Worm (Caenorhabditis elegans) whole organism, L3 larva: ENCODE data around the gene R02D5.4.

Experiments used
- R02D3.7 ChIP-seq: fragments of 150-350 bp; optimal IDR thresholded peaks from 2 replicates; lab custom pipeline; 2014; ENCODE audit warnings: missing biosample characterization, missing genetic modification characterization
- aly-2 ChIP-seq: fragments of 150-350 bp; optimal IDR thresholded peaks from 2 replicates; lab custom pipeline; 2014; ENCODE audit warnings: missing biosample characterization, missing genetic modification characterization
- ama-1 ChIP-seq: fragments of 150-350 bp; optimal IDR thresholded peaks from 2 replicates; lab custom pipeline; 2018
- ceh-16 ChIP-seq: sonication (generic microtip); optimal IDR thresholded peaks from 2 replicates; lab custom pipeline; 2017; ENCODE audit warnings: missing biosample characterization, missing genetic modification characterization
- ceh-28 ChIP-seq: fragments of 150-350 bp; optimal IDR thresholded peaks from 2 replicates; lab custom pipeline; 2014; ENCODE audit warnings: missing biosample characterization, missing genetic modification reagents, missing genetic modification characterization
- ceh-9 ChIP-seq: sonication (generic microtip); optimal IDR thresholded peaks from 2 replicates; lab custom pipeline; 2018; ENCODE audit warnings: missing biosample characterization, missing genetic modification characterization
- egl-27 ChIP-seq: sonication (generic microtip); optimal IDR thresholded peaks from 4 replicates; lab custom pipeline; 2017; ENCODE audit warnings: missing biosample characterization, missing genetic modification reagents, missing genetic modification characterization
- egl-5 ChIP-seq: fragments of 150-350 bp; optimal IDR thresholded peaks from 2 replicates; lab custom pipeline; 2017; ENCODE audit warnings: missing biosample characterization, missing genetic modification reagents, missing genetic modification characterization, inconsistent platforms
- elt-1 ChIP-seq: fragments of 150-350 bp; optimal IDR thresholded peaks from 2 replicates; lab custom pipeline; 2014; ENCODE audit warnings: missing biosample characterization, missing genetic modification characterization
- elt-2 ChIP-seq: sonication (generic microtip); optimal IDR thresholded peaks from 2 replicates; lab custom pipeline; 2016; ENCODE audit warnings: missing genetic modification reagents, mild to moderate bottlenecking, missing genetic modification characterization, missing compliant biosample characterization
- eor-1 ChIP-seq, 2 experiments: fragments of 150-350 bp; optimal IDR thresholded peaks; 2 replicates each; lab custom pipeline; 2014 to 2018; ENCODE audit warnings: missing biosample characterization in 2 of 2, missing genetic modification characterization in 2 of 2
- fkh-10 ChIP-seq: sonication (generic microtip); optimal IDR thresholded peaks from 2 replicates; lab custom pipeline; 2017; ENCODE audit warnings: missing biosample characterization, missing genetic modification reagents, missing genetic modification characterization
- fkh-2 ChIP-seq: fragments of 150-350 bp; optimal IDR thresholded peaks from 2 replicates; lab custom pipeline; 2014; ENCODE audit warnings: missing biosample characterization, missing genetic modification reagents, missing genetic modification characterization
- fos-1 ChIP-seq: fragments of 150-350 bp; optimal IDR thresholded peaks from 2 replicates; lab custom pipeline; 2014; ENCODE audit warnings: missing biosample characterization, missing genetic modification characterization
- hmg-11 ChIP-seq: sonication (generic microtip); optimal IDR thresholded peaks from 2 replicates; lab custom pipeline; 2016; ENCODE audit warnings: missing genetic modification characterization, missing compliant biosample characterization
- jun-1 ChIP-seq: fragments of 150-350 bp; optimal IDR thresholded peaks from 2 replicates; lab custom pipeline; 2014; ENCODE audit warnings: missing biosample characterization, missing genetic modification reagents, missing genetic modification characterization
- lin-39 ChIP-seq: fragments of 150-350 bp; optimal IDR thresholded peaks from 2 replicates; lab custom pipeline; 2018; ENCODE audit warnings: missing biosample characterization, missing genetic modification reagents, missing genetic modification characterization
- lsy-12 ChIP-seq: sonication (generic microtip); optimal IDR thresholded peaks from 2 replicates; lab custom pipeline; 2016; ENCODE audit warnings: mild to moderate bottlenecking, missing genetic modification characterization, missing compliant biosample characterization
- mdl-1 ChIP-seq: fragments of 150-350 bp; optimal IDR thresholded peaks from 2 replicates; lab custom pipeline; 2014; ENCODE audit warnings: missing biosample characterization, missing genetic modification characterization
- nfya-1 ChIP-seq: sonication (generic microtip); optimal IDR thresholded peaks from 2 replicates; lab custom pipeline; 2017; ENCODE audit warnings: missing genetic modification characterization, mild to moderate bottlenecking, missing compliant biosample characterization, antibody characterized with exemption, moderate library complexity; ENCODE audit not compliant: insufficient read depth
- nhr-23 ChIP-seq: fragments of 150-350 bp; optimal IDR thresholded peaks from 2 replicates; lab custom pipeline; 2014; ENCODE audit warnings: missing biosample characterization, missing genetic modification reagents, missing genetic modification characterization
- nhr-237 ChIP-seq: fragments of 150-350 bp; optimal IDR thresholded peaks from 2 replicates; lab custom pipeline; 2014; ENCODE audit warnings: missing biosample characterization, missing genetic modification characterization
- nhr-25 ChIP-seq: sonication (generic microtip); optimal IDR thresholded peaks from 2 replicates; lab custom pipeline; 2017; ENCODE audit warnings: missing biosample characterization, missing genetic modification characterization
- nhr-28 ChIP-seq: fragments of 150-350 bp; optimal IDR thresholded peaks from 2 replicates; lab custom pipeline; 2014; ENCODE audit warnings: missing biosample characterization, missing genetic modification characterization
- nhr-43 ChIP-seq: sonication (generic microtip); optimal IDR thresholded peaks from 2 replicates; lab custom pipeline; 2016; ENCODE audit warnings: mild to moderate bottlenecking, missing genetic modification characterization, missing compliant biosample characterization; ENCODE audit not compliant: poor library complexity, severe bottlenecking
- nhr-76 ChIP-seq: fragments of 150-350 bp; sonication (generic microtip); optimal IDR thresholded peaks from 5 replicates; lab custom pipeline; 2014; ENCODE audit warnings: missing biosample characterization, missing genetic modification characterization
- pha-4 ChIP-seq: fragments of 150-350 bp; optimal IDR thresholded peaks from 2 replicates; lab custom pipeline; 2014; ENCODE audit warnings: missing biosample characterization, missing genetic modification reagents, missing genetic modification characterization
- pqm-1 ChIP-seq: fragments of 150-350 bp; optimal IDR thresholded peaks from 2 replicates; lab custom pipeline; 2017; ENCODE audit warnings: missing biosample characterization, missing genetic modification characterization, inconsistent platforms
- sea-2 ChIP-seq: fragments of 150-350 bp; sonication (generic microtip); optimal IDR thresholded peaks from 4 replicates; lab custom pipeline; 2014; ENCODE audit warnings: missing biosample characterization, missing genetic modification reagents, missing genetic modification characterization
- snpc-4 ChIP-seq: fragments of 150-350 bp; optimal IDR thresholded peaks from 2 replicates; lab custom pipeline; 2014; ENCODE audit warnings: missing biosample characterization, missing genetic modification characterization
- tbx-2 ChIP-seq: sonication (generic microtip); optimal IDR thresholded peaks from 2 replicates; lab custom pipeline; 2016; ENCODE audit warnings: mild to moderate bottlenecking, missing genetic modification characterization, missing compliant biosample characterization
- unc-39 ChIP-seq: sonication (generic microtip); optimal IDR thresholded peaks from 4 replicates; lab custom pipeline; 2017; ENCODE audit warnings: missing biosample characterization, missing genetic modification characterization
- unc-62 ChIP-seq: fragments of 150-350 bp; sonication (generic microtip); optimal IDR thresholded peaks from 4 replicates; lab custom pipeline; 2014; ENCODE audit warnings: missing biosample characterization, missing genetic modification reagents, missing genetic modification characterization
- zag-1 ChIP-seq: fragments of 150-350 bp; optimal IDR thresholded peaks from 2 replicates; lab custom pipeline; 2014; ENCODE audit warnings: missing biosample characterization, missing genetic modification characterization
- ztf-11 ChIP-seq: fragments of 150-350 bp; optimal IDR thresholded peaks from 2 replicates; lab custom pipeline; 2014; ENCODE audit warnings: missing biosample characterization, missing genetic modification characterization
- ztf-4 ChIP-seq: fragments of 150-350 bp; optimal IDR thresholded peaks from 2 replicates; lab custom pipeline; 2014; ENCODE audit warnings: missing biosample characterization, missing genetic modification characterization

The R02D5.4 gene

DNA sequence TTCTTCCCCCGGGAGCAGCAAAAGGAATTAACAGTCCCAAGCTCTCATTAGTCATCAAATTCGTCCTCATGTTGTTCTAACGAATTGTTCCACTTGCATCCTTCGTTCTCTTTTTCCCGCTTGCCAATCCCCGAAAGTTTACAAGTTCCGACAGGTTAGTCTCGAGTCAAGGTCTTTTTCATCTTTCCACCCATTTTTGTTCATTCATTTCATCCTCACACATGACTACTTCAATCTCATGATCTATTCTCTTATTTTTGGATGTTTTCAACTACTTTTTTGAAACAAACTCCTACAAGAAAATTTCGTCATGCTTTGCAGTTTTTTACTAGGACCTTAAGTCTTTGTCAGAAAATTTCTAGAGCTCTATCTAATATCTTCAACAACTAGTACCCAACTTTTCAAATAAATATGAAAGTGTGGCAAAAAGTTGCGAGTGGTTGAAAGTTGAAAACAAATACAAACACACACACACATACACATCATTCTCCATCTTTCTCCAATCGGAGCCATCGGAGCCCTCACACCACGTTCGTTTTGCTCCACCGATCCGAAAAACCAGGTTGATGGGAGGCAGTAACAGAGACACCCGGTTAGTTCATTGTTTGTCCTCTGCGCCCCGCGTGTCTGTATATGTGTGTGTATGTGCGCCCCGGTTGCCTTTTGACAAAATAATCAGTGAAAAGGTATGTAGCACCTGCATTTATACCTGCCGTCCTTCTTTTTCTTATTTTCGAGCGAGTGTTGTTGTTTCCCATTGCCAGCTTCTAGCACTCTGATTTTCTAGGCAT lies 14.8 kb upstream of the R02D5.4 start:
- TF ChIP-seq nhr-25 (tag; lab: Kevin White, UChicago) (peak; percentile 21), unc-39 (tag; lab: Kevin White, UChicago) (no peak), nhr-43 (tag; lab: Kevin White, UChicago) (no peak), nhr-237 (tag; lab: Kevin White, UChicago) (no peak), R02D3.7 (tag; lab: Kevin White, UChicago) (no peak), pha-4 (tag; lab: Kevin White, UChicago) (peak; percentile 59), fkh-2 (tag; lab: Kevin White, UChicago) (no peak), jun-1 (tag; lab: Kevin White, UChicago) (no peak), pqm-1 (tag; lab: Kevin White, UChicago) (no peak), fkh-10 (GFP tag; lab: Kevin White, UChicago) (no peak), nfya-1 (no peak), elt-2 (no peak), lsy-12 (tag; lab: Kevin White, UChicago) (no peak), ama-1 (peak; percentile 15), unc-62 (GFP tag; lab: Kevin White, UChicago) (no peak), nhr-23 (tag; lab: Kevin White, UChicago) (peak; percentile 16)

ce11 chrV:14498204-14498603 lies 13.7 kb upstream of the R02D5.4 start:
- no peak for TF ChIP-seq nfya-1

DNA sequence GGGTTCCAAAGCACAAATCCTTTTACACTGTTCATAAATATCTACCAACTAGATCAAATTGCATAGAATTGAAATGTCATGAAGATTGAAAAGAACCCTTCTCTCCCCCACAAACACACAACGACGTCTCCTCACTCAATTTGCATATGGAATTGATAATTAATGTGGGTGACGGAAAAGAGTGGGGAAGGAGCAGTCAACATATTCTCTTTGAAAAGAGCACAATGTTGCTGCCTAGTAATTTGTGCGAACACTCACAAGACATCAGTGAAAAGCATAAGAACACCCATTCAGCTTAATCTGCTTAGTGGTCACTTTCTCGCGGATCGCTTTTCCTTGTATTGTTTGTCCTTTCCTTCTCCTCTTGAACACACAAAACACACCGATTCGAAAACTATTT lies 12.0 kb upstream of the R02D5.4 start:
- TF ChIP-seq nhr-25 (tag; lab: Kevin White, UChicago) (no peak), ceh-16 (tag; lab: Kevin White, UChicago) (no peak), pha-4 (tag; lab: Kevin White, UChicago) (peak; percentile 18), nhr-237 (tag; lab: Kevin White, UChicago) (no peak)
- TF ChIP-seq, all 47 proteins: peak for 1

DNA sequence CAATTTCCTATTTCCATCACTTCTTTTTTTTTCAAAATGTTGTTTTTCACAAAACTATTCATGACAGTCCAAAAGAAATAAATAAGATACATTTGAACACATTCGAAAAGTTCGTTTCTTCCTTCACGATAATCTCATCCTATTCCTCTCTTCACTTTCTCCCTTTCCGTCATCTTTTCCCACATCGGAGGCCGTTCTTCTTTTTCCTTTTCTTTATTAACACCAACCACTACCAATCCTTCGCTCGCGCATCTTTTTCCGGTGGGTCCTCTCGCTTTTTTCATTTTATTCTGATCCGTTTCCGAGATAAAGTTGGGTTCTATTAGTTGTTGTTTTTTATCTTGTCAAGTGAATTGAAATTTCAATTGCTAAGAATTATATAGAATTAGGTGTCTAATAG lies 11.0 kb upstream of the R02D5.4 start:
- no peak for TF ChIP-seq ztf-4 (tag; lab: Kevin White, UChicago)
- no peak for TF ChIP-seq lsy-12 (tag; lab: Kevin White, UChicago)
- no peak for TF ChIP-seq tbx-2
- no peak for TF ChIP-seq mdl-1
- no peak for TF ChIP-seq ama-1
- no peak for TF ChIP-seq zag-1 (tag; lab: Kevin White, UChicago)
- no peak for TF ChIP-seq egl-27 (tag; lab: Kevin White, UChicago)
- no peak for TF ChIP-seq nhr-28 (tag; lab: Kevin White, UChicago)
- TF ChIP-seq fkh-10 (GFP tag; lab: Kevin White, UChicago), result no peak
- TF ChIP-seq egl-5, result no peak
- TF ChIP-seq pha-4 (tag; lab: Kevin White, UChicago), result no peak
- TF ChIP-seq nhr-76, result no peak
- TF ChIP-seq hmg-11 (tag; lab: Kevin White, UChicago), result no peak
- TF ChIP-seq ceh-28 (tag; lab: Kevin White, UChicago), result no peak
- TF ChIP-seq snpc-4, result no peak
- TF ChIP-seq elt-1 (tag; lab: Kevin White, UChicago), result no peak
- TF ChIP-seq R02D3.7 (tag; lab: Kevin White, UChicago), result no peak
- no peak for TF ChIP-seq aly-2 (tag; lab: Kevin White, UChicago)
- no peak for TF ChIP-seq sea-2
- no peak for TF ChIP-seq ztf-11 (tag; lab: Kevin White, UChicago)

- TF ChIP-seq nfya-1 (peak; percentile 78), ama-1 (no peak)
These were observed 9.2 kb upstream of the R02D5.4 start for ce11 chrV:14493665-14494064.

DNA sequence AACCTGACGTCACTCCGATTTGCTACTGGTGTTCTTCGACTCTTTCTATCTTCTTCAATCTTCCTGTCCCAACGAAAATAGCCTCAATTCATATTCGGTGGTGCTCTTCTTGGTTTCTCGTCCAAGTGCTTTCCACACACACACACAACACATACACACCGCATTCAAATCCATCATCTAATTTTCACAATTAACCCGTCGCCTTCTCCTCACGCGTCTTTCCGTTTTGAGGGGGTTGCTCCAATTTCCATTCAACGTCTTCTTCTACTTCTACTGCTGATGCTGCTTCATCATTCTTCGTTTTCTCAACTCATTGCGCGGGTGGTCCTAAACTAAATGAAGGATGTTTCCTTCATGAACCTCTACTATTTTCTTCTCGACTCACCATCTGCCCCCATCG lies 6.6 kb upstream of the R02D5.4 start:
- TF ChIP-seq egl-5 (no peak), mdl-1 (no peak), nhr-25 (tag; lab: Kevin White, UChicago) (no peak), nhr-28 (tag; lab: Kevin White, UChicago) (no peak), nhr-43 (tag; lab: Kevin White, UChicago) (no peak), tbx-2 (no peak), fkh-10 (GFP tag; lab: Kevin White, UChicago) (no peak), eor-1 (tag; optimal IDR thresholded peaks at IDR 0.05; lab: Kevin White, UChicago) (no peak), R02D3.7 (tag; lab: Kevin White, UChicago) (no peak), ztf-4 (tag; lab: Kevin White, UChicago) (no peak), ceh-9 (tag; lab: Kevin White, UChicago) (no peak), elt-1 (tag; lab: Kevin White, UChicago) (no peak), lin-39 (tag; lab: Kevin White, UChicago) (no peak), fos-1 (no peak), egl-27 (tag; lab: Kevin White, UChicago) (no peak)
